Worm (Caenorhabditis elegans): Measurements from ENCODE around the gene lro-1.

Gene lro-1

DNA sequence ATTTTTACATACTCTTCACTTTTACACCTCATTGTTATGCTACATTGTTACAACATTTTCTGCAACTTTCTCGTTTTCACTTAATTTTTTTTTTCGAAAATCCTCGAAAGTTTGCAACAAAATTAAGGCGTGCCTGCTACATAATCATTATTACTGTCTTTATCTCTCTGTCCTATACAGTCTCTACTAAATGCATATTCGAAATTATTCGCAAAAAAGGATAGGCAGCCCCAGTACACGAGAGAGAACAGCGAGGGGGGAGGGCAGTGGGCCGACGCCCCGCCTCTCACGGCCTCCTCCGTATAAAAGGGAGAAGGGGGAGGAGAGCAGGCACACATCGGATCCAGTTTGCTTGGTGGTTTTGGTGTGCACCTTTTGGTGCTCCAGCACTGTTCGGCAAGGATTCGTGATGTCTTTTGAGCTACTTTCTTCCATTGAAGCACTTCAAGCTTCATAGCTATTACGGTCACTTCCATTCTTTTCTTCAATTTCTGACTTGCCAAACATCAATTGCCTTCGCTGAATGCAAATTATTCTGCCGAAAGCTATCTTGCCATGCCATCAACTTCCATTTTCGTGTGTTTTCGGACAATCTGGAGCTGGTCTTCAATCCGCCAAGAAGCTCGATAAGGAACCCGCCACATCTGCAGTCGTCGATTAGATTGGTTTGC, 19.8 kb upstream of the lro-1 start:
- TF ChIP-seq unc-62 (GFP tag; optimal IDR thresholded peaks at IDR 0.05), result no peak

DNA sequence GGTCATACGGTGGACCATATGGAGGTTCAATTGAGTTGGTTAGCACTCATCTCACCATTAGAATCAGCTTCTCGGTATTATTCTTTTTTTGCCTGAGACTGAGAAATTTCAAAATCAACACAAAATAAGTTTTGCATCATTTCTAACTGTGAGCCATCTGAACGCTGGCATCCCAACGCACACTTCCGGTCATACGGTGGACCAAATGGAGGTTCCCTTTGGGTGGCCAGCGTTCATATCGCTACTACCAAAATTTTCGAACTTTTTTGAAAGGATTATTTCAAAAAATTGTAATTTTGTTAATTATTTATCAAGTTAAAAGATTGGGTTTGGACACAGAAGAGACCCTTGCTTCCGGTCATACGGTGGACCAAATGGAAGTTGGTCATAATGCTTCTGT, 19.1 kb upstream of the lro-1 start:
- no peak for TF ChIP-seq unc-62 (GFP tag; optimal IDR thresholded peaks at IDR 0.05)

DNA sequence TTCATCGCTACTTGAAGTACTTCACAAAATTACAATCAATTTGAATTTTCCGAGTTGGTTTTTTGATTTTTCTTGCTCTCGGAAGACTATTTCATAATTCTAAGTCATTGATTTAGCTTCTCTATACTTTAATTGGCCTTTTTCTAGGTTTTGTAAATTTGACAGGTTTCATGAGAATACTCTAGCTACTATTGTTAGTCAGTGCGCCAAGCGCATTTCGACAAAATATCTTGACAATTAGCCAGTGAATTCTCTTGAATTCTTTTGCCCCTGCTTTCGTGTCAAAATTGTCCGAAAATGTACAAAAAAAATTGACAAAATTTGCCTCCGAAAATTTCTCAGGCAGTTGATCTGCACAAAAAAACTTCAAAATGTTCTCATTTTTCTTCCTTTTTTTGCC, 18.7 kb upstream of the lro-1 start:
- TF ChIP-seq unc-62 (GFP tag; optimal IDR thresholded peaks at IDR 0.05), result no peak

DNA sequence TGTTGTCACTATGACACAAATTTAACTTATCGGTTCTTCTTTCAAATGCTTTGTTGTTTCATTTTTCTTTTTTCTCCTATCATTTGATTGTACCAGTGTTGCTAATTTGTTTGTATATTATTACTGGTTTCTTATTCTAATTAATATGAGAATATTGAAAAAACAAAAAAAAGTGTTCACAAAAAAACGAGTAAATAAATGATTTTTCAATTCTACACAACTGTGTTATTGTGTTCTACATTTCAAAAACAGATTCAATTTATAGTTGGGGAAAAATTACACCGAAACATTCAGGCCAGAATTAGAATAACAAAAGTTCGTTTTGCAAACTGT, 18.4 kb upstream of the lro-1 start:
- no peak for TF ChIP-seq unc-62 (GFP tag; optimal IDR thresholded peaks at IDR 0.05)

DNA sequence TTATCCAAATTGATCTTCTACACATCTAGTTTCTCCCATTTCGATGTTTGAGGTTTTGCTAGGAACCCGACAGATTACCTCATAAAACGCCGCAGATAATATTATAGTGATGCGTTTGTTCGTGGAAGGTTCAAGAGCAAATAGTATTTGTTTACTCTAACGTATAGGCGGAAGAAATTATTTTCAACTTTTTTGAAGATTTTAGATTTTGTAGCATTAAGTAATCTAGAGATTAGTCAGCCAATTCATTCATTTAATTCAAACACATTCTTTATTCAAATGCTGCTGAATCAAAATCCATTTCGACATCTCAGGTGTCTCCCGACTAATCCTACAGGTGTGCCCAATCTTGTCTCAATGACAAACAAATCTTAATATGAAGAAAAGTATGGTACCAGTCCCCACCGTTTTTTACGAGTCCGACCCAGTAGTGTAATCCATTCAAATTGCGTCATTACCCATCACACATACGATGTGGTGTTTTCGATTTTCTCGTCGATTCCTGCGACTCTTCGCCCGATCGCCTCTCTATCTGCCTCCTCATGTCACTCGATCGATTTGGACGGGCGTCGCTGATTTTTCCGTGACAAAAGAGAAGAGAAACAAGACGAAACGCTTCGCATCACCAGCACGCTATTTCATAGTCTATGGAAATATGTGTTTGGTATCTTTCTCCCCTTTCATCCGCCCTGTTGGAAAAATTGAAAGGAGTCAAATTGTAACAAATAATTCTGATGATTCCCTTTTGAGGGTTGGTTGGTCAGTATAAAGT, 17.8 kb upstream of the lro-1 start:
- TF ChIP-seq unc-62 (GFP tag; optimal IDR thresholded peaks at IDR 0.05), result no peak

DNA sequence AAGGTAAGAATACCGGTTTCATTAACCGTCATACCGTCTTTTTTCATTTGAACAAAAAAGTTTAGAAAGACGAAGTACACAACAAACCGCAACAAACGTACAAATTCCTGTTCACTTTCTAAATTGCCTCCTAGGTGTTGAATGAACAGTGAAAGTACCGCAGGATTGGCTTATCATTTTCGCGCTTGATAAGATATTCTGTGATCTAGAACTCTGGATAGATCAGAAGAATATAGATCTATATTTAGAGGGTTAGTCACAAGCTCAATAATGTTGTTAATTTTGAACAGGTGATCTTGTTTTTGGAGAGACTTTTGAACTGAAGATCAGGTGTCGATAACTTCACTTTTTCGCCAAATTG, 17.2 kb upstream of the lro-1 start:
- no peak for TF ChIP-seq unc-62 (GFP tag; optimal IDR thresholded peaks at IDR 0.05)

DNA sequence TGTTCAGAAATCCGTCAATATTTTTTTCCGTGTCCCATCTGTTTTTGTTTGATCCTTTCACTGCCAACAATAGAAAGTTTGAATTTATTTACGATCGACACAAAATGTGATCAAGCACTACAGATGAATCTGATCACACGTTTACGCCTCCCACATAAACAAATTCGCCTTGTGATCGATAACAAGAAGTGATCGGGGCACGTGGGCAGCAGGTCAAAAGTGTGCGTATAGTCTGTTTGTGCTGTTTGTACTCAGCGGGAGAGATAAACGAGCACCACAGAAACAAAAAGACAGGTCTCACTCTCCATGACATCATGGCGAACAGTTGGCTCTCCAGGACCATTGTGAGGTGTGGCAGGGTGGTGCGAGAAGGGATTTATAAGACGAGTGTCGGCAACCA, 16.3 kb upstream of the lro-1 start:
- TF ChIP-seq unc-62 (GFP tag; optimal IDR thresholded peaks at IDR 0.05), result no peak

DNA sequence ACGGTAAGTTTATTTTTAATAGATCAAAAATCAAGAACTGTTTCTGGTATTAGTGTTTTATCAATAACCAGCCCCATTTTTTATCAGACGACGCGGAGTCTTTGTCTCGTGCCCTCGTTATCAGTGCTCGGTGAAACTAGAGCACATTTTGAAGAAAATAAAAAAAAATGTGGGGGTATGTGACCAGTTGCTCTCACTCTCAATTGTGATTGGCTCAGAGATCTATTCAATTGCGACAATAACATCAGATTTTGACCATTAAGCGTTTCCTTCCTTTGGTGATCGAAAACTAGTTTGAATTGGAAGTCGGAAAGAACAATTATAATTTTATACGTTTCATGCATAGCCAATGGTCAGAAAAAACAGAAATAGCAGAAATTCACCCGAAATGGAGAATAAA, 15.5 kb upstream of the lro-1 start:
- TF ChIP-seq unc-62 (GFP tag; optimal IDR thresholded peaks at IDR 0.05), result no peak

DNA sequence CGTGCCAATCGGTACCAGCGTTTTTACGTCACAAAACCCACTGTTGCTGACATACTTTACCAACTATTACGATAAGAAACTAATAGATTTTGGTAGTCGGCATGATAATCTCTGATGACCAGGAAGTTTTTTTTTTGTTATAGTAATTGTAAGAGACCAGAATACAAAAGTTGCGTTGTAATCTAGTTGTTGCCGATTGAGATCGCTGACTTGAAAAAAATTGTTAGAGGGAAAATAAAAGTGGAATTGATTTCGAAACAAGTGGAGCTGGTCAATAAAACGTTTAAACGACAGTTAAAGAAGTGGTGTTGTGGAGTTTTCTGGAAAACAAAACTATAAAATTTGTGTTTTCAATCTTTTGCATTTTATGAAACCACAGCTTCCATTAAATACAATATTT, 14.9 kb upstream of the lro-1 start:
- TF ChIP-seq unc-62 (GFP tag; optimal IDR thresholded peaks at IDR 0.05), result no peak

DNA sequence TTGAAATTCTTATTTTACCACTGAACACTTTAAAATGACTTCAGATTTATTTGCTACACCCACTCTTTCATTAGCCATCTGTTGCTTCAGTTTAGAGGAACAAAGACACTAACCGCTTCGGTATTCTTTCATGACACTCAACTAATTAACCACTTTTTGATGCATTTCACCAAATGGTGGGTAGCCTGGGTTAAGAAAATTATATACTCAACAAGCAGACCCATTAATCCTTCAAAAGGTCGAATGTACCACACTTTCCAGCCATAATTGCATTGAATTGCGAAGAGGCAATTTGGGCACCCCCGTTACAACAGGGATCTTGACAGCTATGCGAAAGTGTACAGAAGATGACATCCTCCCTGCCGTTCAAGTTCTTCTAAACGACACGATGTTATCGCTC, 13.5 kb upstream of the lro-1 start:
- TF ChIP-seq unc-62 (GFP tag; optimal IDR thresholded peaks at IDR 0.05), result no peak

DNA sequence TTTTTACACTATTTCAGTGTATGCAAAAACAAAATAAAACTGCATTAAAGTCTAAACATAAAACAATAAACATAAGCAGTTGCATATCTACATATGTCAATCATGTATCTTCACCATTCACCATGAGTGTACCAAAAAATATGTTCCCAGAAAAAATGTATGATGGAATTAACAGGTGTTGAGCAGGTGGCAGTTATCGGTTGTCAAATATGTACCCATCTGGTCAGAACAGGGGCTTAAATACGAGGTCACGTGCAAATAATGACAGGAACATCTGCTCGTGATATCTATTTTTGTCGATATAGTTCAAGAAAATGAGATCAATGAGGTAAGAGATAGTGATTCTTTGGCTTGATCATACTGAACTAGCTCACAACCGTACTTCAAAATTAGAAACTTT, 12.8 kb upstream of the lro-1 start:
- no peak for TF ChIP-seq unc-62 (GFP tag; optimal IDR thresholded peaks at IDR 0.05)

DNA sequence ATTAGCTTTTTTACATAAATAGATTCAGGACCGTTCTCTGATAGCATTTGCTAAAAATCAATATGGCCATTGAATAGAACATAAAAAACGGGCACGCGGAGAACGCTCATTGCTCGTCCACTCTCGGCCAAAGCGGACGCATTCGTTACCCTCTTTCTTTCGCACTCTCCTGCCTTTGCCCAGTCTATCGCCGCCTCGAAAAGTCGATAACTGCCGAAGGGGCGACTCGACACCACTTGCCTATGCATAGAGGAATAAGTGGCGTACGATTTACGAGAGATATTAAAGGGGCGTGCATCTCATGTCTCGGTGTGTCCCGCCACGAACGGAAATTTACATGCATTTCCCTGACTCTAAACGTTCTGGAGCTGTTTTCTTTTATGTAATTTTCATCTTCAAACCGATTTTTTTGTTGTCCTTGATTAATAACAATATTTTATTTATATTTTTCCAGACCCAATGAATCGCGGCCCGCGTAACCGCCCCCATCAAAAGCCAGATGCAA, 8.6 kb upstream of the lro-1 start, which contains the start of gene W05H9.4:
TSS of gene W05H9.4 (plus strand) at position 455 of the 505 bp plus-strand sequence.
- no peak for TF ChIP-seq unc-62 (GFP tag; optimal IDR thresholded peaks at IDR 0.05)

DNA sequence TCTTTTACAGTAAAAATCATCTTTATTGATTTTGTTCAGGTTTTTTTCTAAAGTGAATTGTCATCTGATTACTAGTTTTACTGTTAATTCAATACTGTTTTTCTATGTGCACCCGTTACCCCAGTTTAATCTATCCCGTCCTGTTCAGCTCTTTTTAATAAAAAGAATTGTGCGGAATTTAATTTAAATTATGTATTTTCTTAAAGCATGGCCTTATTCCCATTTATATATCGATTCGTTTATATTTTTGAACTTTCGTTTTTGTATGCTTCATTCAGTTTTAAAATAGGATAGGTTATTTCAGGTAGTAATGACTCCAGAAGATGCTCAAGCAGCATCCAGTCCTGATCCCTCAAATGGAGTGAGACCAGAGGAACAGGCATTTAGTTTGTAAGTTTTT, 5.2 kb upstream of the lro-1 start, which contains the start of gene W05H9.2:
TSS of gene W05H9.2 (plus strand) at position 301 of the 400 bp plus-strand sequence.
- TF ChIP-seq unc-62 (GFP tag; optimal IDR thresholded peaks at IDR 0.05), result no peak

DNA sequence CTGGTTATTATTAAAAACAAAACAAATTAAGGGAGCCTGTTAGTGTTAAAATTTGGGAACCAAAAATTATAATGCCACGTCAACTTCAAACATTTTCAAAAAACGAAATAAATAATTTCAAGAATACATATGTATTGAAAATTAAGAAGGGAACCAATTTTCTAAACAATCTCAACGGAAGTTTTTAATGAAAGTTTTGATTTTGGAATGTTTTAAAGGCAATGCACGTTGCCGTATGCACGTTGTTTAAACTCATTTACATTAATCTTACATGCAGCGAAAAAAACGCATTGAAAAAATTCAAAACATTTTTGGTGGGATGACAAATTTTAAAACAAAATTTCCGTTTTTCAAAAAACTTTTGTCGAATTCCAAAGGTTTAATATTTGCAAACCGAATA, 1.9 kb downstream of the lro-1 start:
- no peak for TF ChIP-seq unc-62 (GFP tag; optimal IDR thresholded peaks at IDR 0.05)

DNA sequence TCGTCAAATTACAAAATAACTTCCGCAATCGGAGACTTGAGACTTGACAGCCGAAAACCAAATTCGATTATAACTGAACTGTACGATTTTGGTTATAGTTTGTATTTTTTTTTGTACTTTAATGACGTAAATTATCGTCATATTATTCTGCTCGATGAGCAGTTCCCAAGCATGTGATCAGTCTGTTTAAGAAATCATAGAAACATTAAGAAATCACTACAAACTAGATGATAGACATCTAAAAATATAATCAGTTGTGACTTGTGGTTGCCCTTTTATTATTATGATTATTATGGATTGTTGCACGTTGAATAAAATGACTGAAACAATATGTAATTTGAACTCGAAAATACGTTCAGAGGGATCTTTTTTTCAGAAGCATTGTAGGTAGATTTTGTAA, 2.4 kb downstream of the lro-1 start:
- no peak for TF ChIP-seq unc-62 (GFP tag; optimal IDR thresholded peaks at IDR 0.05)

DNA sequence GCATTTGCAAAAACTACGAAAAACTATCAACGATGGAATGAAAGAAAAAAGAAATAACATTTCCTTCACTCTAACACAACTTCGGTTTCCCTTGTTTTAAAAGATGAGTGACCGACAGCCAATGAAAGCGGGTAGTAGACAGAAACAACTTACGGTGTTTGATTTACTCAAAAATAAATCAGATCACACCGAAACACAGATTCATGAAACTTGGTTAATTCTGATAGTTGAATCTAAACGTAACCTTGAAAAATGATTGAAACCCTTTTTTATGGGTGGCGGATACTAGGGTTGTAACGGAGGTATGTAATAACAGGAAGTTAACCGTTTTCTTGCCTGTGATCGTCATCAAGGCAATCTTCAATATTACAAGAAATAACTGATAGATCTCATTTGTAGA, 3.5 kb downstream of the lro-1 start:
- no peak for TF ChIP-seq unc-62 (GFP tag; optimal IDR thresholded peaks at IDR 0.05)

DNA sequence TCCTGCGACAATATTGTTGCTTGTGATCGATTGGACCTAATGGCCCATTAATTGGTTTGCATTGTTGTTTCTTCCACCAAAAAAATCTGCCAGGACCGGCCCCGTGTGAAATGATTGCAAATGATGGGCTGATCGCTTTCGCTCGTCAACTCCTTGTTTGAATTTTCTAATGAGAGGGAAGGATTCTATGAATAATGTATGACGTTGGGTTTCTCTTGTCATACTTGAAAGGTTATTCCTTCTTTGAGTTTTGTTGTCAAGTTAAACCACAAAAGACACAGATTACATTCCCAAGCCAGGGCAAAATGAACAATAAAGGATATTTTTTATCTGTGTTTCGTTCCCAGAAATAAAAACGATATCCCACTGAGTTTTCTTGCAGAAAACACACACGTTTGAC, 4.8 kb downstream of the lro-1 start:
- TF ChIP-seq unc-62 (GFP tag; optimal IDR thresholded peaks at IDR 0.05), result no peak

Data from whole organism, dauer.